Fruit fly (Drosophila melanogaster): ENCODE measurements around the gene osa.

The osa gene

dm6 chr3R:17684854-17685253 lies 33.3 kb downstream of the osa start, which contains the start of the genes CG31251 and CG31360 (continued):
- TF ChIP-seq amos (GFP tag; IDR thresholded peaks at IDR 0.05; ENCODE audit: partially characterized antibody) (peak; percentile 72), ftz-f1 (GFP tag; optimal IDR thresholded peaks at IDR 0.05) (no peak), Vsx1 (GFP tag; optimal IDR thresholded peaks at IDR 0.05) (no peak), H15 (GFP tag; IDR thresholded peaks at IDR 0.05) (no peak), zen2 (GFP tag; IDR thresholded peaks at IDR 0.05; ENCODE audit: partially characterized antibody) (peak; percentile 85; the same call in 2 of the 3 replicates), CG6791 (GFP tag; IDR thresholded peaks at IDR 0.05; ENCODE audit: partially characterized antibody) (peak; percentile 74), tup (GFP tag; optimal IDR thresholded peaks at IDR 0.05) (no peak), CG16863 (GFP tag; optimal IDR thresholded peaks at IDR 0.05) (no peak), CG11247 (GFP tag; IDR thresholded peaks at IDR 0.05) (no peak), zfh2 (GFP tag; optimal IDR thresholded peaks at IDR 0.05) (no peak), bowl (GFP tag; IDR thresholded peaks at IDR 0.05) (no peak), Dbx (GFP tag; IDR thresholded peaks at IDR 0.05) (no peak), fd64A (GFP tag; optimal IDR thresholded peaks at IDR 0.05) (no peak), CG17912 (GFP tag; optimal IDR thresholded peaks at IDR 0.05) (no peak), CG15011 (GFP tag; optimal IDR thresholded peaks at IDR 0.05) (no peak), br (optimal IDR thresholded peaks at IDR 0.05) (no peak), CG34376 (GFP tag; optimal IDR thresholded peaks at IDR 0.05) (no peak), B-H2 (GFP tag; optimal IDR thresholded peaks at IDR 0.05) (no peak), zen (tag; optimal IDR thresholded peaks at IDR 0.05) (peak; percentile 19), CG13296 (GFP tag; optimal IDR thresholded peaks at IDR 0.05) (no peak), ttk (GFP tag; IDR thresholded peaks at IDR 0.05) (no peak)

dm6 chr3R:17682244-17682773 lies 35.8 kb downstream of the osa start, which contains the start of the genes alt and CG7655:
Gene alt (minus strand): TSS chr3R:17682515.
Gene CG7655 (plus strand): TSS chr3R:17682669.
- TF ChIP-seq Dp (GFP tag; optimal IDR thresholded peaks at IDR 0.05), result peak; percentile 69
- TF ChIP-seq her (GFP tag; optimal IDR thresholded peaks at IDR 0.05), result peak; percentile 58
- peak; percentile 74 for TF ChIP-seq CG13894 (tag; optimal IDR thresholded peaks at IDR 0.05)
- no peak for TF ChIP-seq ranshi (GFP tag; IDR thresholded peaks at IDR 0.05)
- no peak for TF ChIP-seq wek (GFP tag; optimal IDR thresholded peaks at IDR 0.05)
- TF ChIP-seq Fer1 (GFP tag; optimal IDR thresholded peaks at IDR 0.05), result peak; percentile 10
- peak; percentile 85 for TF ChIP-seq cg (GFP tag; optimal IDR thresholded peaks at IDR 0.05)
- peak; percentile 82 for TF ChIP-seq trem (tag; optimal IDR thresholded peaks at IDR 0.05)
- TF ChIP-seq CG17359 (tag; optimal IDR thresholded peaks at IDR 0.05), result peak; percentile 40
- TF ChIP-seq prd (optimal IDR thresholded peaks at IDR 0.05), result no peak
- TF ChIP-seq prd (GFP tag; IDR thresholded peaks at IDR 0.05), result no peak
- peak; percentile 23 for TF ChIP-seq hkb (optimal IDR thresholded peaks at IDR 0.05)
- no peak for TF ChIP-seq hkb (GFP tag; IDR thresholded peaks at IDR 0.05)
- peak; percentile 72 for TF ChIP-seq ftz-f1 (GFP tag; optimal IDR thresholded peaks at IDR 0.05)
- TF ChIP-seq wdn (GFP tag; IDR thresholded peaks at IDR 0.05), result no peak
- TF ChIP-seq Abd-B (GFP tag; optimal IDR thresholded peaks at IDR 0.05), result no peak
- no peak for TF ChIP-seq peb (GFP tag; IDR thresholded peaks at IDR 0.05)
- TF ChIP-seq pnt (GFP tag; optimal IDR thresholded peaks at IDR 0.05), result no peak
- TF ChIP-seq CG10431 (GFP tag; optimal IDR thresholded peaks at IDR 0.05), result peak; percentile 29
- no peak for TF ChIP-seq bab2 (GFP tag; optimal IDR thresholded peaks at IDR 0.05)
- no peak for TF ChIP-seq wor (GFP tag; IDR thresholded peaks at IDR 0.05)
- TF ChIP-seq crc (GFP tag; optimal IDR thresholded peaks at IDR 0.05), result no peak
- peak; percentile 38 for TF ChIP-seq Side (GFP tag; optimal IDR thresholded peaks at IDR 0.05)
- TF ChIP-seq Vsx1 (GFP tag; optimal IDR thresholded peaks at IDR 0.05), result peak; percentile 91
- TF ChIP-seq bsh (GFP tag; optimal IDR thresholded peaks at IDR 0.05), result peak in 1 of 2 experiments; percentile 26
- no peak for TF ChIP-seq jigr1 (GFP tag; IDR thresholded peaks at IDR 0.05)
- TF ChIP-seq CG30020 (tag; optimal IDR thresholded peaks at IDR 0.05), result peak; percentile 2
- no peak for TF ChIP-seq z (GFP tag; IDR thresholded peaks at IDR 0.05)
- peak; percentile 50 for TF ChIP-seq CG12391 (tag; optimal IDR thresholded peaks at IDR 0.05)
- no peak for TF ChIP-seq zfh1 (GFP tag; IDR thresholded peaks at IDR 0.05)
- TF ChIP-seq ap (GFP tag; IDR thresholded peaks at IDR 0.05), result no peak
- TF ChIP-seq Ada2b (GFP tag; IDR thresholded peaks at IDR 0.05), result no peak
- TF ChIP-seq BtbVII (GFP tag; optimal IDR thresholded peaks at IDR 0.05), result no peak
